Worm (Caenorhabditis elegans) whole organism, midembryonic: ENCODE measurements around the gene abch-1.

Experiments used
- T22C8.4 ChIP-seq: fragments of 200-800 bp; sonication (Bioruptor generic); IDR thresholded peaks from 2 replicates; pipeline ENCODE4 v1.3.6; 2022; ENCODE audit warnings: missing genetic modification characterization, missing compliant biosample characterization
- cog-1 ChIP-seq: sonication (generic microtip); optimal IDR thresholded peaks from 2 replicates; lab custom pipeline; 2016; ENCODE audit warnings: missing genetic modification characterization, missing compliant biosample characterization
- flt-1 ChIP-seq: fragments of 200-800 bp; sonication (Bioruptor generic); IDR thresholded peaks from 2 replicates; pipeline ENCODE4 v1.3.6; 2022; ENCODE audit warnings: missing genetic modification characterization, missing compliant biosample characterization
- klf-2 ChIP-seq: fragments of 200-800 bp; sonication (Bioruptor generic); conservative IDR thresholded peaks from 2 replicates; pipeline ENCODE4 v1.3.6; 2022; ENCODE audit warnings: missing genetic modification reagents, missing genetic modification characterization, missing compliant biosample characterization
- med-1 ChIP-seq: sonication (generic microtip); optimal IDR thresholded peaks from 2 replicates; lab custom pipeline; 2017; ENCODE audit warnings: missing genetic modification characterization, mild to moderate bottlenecking, missing compliant biosample characterization, antibody characterized with exemption, missing genetic modification reagents; ENCODE audit not compliant: insufficient read depth
- ref-1 ChIP-seq: fragments of 200-800 bp; sonication (Bioruptor generic); conservative IDR thresholded peaks from 2 replicates; pipeline ENCODE4 v1.3.6; 2022; ENCODE audit warnings: missing genetic modification reagents, missing genetic modification characterization, missing compliant biosample characterization
- tab-1 ChIP-seq: fragments of 200-800 bp; sonication (Bioruptor generic); IDR thresholded peaks from 2 replicates; pipeline ENCODE4 v1.3.6; 2022; ENCODE audit warnings: missing genetic modification characterization, missing compliant biosample characterization
- ztf-23 ChIP-seq: fragments of 200-800 bp; sonication (Bioruptor generic); IDR thresholded peaks from 2 replicates; pipeline ENCODE4 v1.3.6; 2022; ENCODE audit warnings: missing genetic modification reagents, missing genetic modification characterization, missing compliant biosample characterization
- ztf-29 ChIP-seq: fragments of 200-800 bp; sonication (Bioruptor generic); IDR thresholded peaks from 2 replicates; pipeline ENCODE4 v1.3.6; 2022; ENCODE audit warnings: missing genetic modification reagents, missing genetic modification characterization, missing compliant biosample characterization

Gene abch-1

ce11 chrII:6561300-6561699 lies 29.9 kb upstream of the abch-1 start, which contains the start of gene F18C5.10:
Gene F18C5.10, minus strand, starts transcription at chrII:6561444.
- TF ChIP-seq flt-1 (GFP tag; lab: Robert Waterston, UW), result no peak

DNA sequence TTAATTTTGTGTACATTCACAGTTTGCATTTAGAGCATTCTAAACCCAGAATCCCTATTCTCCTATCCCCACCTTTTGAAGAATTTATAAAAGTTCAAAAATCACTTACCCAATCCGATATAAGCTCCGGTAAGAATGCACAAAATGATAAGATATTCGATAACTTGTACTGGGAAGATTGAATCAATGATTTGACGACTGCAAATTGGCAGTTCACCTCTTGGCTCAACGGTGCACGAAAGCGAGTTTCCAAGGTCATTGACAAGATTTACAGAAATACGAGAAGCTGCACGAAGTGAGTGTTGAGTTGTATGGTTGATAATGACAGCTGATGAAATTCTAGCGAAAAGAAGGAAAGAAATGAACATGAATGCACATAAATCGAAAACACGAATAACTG lies 28.9 kb upstream of the abch-1 start:
- TF ChIP-seq ref-1 (GFP tag; lab: Robert Waterston, UW) (no peak), ztf-29 (no peak), cog-1 (tag; lab: Kevin White, UChicago) (no peak), T22C8.4 (no peak), flt-1 (GFP tag; lab: Robert Waterston, UW) (no peak), med-1 (GFP tag; lab: Kevin White, UChicago) (no peak), ztf-23 (GFP tag; lab: Robert Waterston, UW) (no peak)

DNA sequence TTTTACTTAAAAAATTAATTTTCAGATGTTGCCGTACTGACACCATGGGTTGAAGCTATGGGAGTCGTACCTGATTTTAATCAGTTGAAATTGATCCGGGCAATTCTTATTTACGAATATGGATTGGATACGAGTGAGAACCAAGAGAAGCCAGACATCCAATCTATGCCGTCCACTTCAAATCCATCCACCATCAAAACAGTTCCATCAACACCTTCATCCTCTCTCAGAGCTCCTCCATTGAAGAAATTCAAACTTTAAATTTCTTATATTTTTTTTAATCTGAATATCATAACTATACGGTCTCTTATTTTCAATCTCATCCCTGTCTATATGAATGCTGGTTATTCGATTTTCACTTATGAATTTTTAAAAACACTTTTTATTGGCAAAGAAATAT lies 27.5 kb upstream of the abch-1 start:
- TF ChIP-seq flt-1 (GFP tag; lab: Robert Waterston, UW) (no peak), ztf-29 (no peak), ztf-23 (GFP tag; lab: Robert Waterston, UW) (no peak), cog-1 (tag; lab: Kevin White, UChicago) (no peak), tab-1 (GFP tag; lab: Robert Waterston, UW) (no peak)

DNA sequence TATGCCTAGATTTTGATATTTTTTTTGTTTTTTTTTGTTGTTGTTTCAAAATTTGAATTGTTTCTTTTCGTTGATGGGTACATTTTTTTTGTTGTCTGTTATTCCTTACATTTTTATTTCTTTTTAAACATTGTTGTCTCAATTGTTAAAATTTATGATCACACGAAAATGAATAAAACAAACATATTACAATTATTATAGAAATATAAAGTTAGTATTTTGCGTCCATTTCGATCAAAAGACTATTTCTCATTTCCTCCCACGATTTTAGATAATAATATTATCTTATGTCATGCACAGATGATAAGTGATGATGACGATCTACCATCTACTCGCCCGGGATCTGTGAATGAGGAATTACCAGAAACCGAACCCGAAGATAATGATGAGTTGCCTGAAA lies 23.2 kb upstream of the abch-1 start, which contains the start of gene wrn-1:
wrn-1 (plus strand) TSS at position 301 of the 400 bp plus-strand sequence.
- TF ChIP-seq T22C8.4, result no peak
- TF ChIP-seq ztf-29, result no peak
- TF ChIP-seq ztf-23 (GFP tag; lab: Robert Waterston, UW), result no peak
- TF ChIP-seq tab-1 (GFP tag; lab: Robert Waterston, UW), result no peak
- TF ChIP-seq flt-1 (GFP tag; lab: Robert Waterston, UW), result no peak
- TF ChIP-seq med-1 (GFP tag; lab: Kevin White, UChicago), result no peak
- TF ChIP-seq cog-1 (tag; lab: Kevin White, UChicago), result no peak
- no peak for TF ChIP-seq klf-2 (GFP tag; lab: Robert Waterston, UW)
- no peak for TF ChIP-seq ref-1 (GFP tag; lab: Robert Waterston, UW)

DNA sequence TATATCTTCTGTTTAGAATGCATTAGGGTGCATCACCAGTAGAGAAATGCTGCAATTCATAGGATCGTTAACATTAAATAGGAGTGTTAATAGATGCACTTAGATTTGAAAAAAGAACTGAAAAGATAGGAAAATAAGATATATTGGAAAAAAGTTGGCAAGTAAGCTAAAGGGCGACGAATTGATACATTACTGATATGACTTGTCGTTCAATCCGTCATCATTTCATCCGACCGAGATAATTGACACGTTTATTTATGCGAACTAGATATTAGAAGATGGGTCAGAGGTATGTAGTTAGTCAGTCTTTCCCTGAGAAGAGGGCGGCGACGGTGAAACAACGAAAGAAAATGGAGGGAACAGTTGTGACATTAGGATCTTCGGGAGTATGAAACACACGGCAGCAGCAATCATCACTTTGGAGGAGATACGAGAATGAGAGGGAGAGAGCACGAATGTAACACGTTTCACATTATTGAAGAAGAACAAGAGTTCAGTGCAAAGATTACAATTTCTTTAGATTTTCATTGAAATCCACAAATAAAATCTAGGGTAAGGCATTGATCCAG lies 13.5 kb upstream of the abch-1 start, which contains the start of gene lron-15:
lron-15 (minus strand) TSS at position 51 of the 569 bp plus-strand sequence.
- TF ChIP-seq cog-1 (tag; lab: Kevin White, UChicago) (no peak), flt-1 (GFP tag; lab: Robert Waterston, UW) (no peak), ztf-29 (no peak), ztf-23 (GFP tag; lab: Robert Waterston, UW) (no peak), med-1 (GFP tag; lab: Kevin White, UChicago) (no peak), T22C8.4 (no peak), tab-1 (GFP tag; lab: Robert Waterston, UW) (no peak), klf-2 (GFP tag; lab: Robert Waterston, UW) (no peak), ref-1 (GFP tag; lab: Robert Waterston, UW) (no peak)

ce11 chrII:6535957-6536424 lies 4.6 kb upstream of the abch-1 start, which contains the start of gene utp-20:
Gene utp-20, plus strand, starts transcription at chrII:6536374.
- TF ChIP-seq ref-1 (GFP tag; lab: Robert Waterston, UW) (no peak), med-1 (GFP tag; lab: Kevin White, UChicago) (no peak), cog-1 (tag; lab: Kevin White, UChicago) (peak; percentile 14)

- TF ChIP-seq ref-1 (GFP tag; lab: Robert Waterston, UW), result no peak
- TF ChIP-seq flt-1 (GFP tag; lab: Robert Waterston, UW), result no peak
- no peak for TF ChIP-seq klf-2 (GFP tag; lab: Robert Waterston, UW)
- TF ChIP-seq tab-1 (GFP tag; lab: Robert Waterston, UW), result no peak
- TF ChIP-seq ztf-29, result no peak
- no peak for TF ChIP-seq med-1 (GFP tag; lab: Kevin White, UChicago)
- no peak for TF ChIP-seq cog-1 (tag; lab: Kevin White, UChicago)
- no peak for TF ChIP-seq T22C8.4
- TF ChIP-seq ztf-23 (GFP tag; lab: Robert Waterston, UW), result no peak
Observed at ce11 chrII:6531940-6532339, 513 bp upstream of the abch-1 start, which contains the start of gene abcx-1. Gene abcx-1, plus strand, starts transcription at chrII:6532163.

DNA sequence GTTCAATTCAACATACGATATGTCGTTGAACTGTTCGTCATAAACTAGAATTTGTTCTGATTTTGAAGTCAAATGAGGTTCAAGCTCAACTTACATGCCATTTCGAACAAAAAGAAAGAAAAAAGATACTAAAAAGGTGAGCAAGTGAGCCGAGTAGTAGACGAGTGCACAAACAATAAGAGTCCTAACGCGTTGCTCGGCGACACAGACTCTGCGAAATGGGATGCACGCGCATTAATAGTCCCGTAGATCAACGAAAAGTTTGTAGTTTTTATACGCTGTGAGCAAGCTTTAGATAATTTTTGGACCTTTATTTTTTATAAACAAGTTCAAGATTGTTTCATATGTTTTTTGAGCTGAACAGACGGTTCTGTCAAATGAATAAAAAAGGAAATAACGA lies 2.8 kb downstream of the abch-1 start, which contains the start of gene C56E6.4:
C56E6.4 (minus strand) TSS at position 101 of the 400 bp plus-strand sequence.
- TF ChIP-seq med-1 (GFP tag; lab: Kevin White, UChicago), result no peak
- TF ChIP-seq T22C8.4, result no peak
- no peak for TF ChIP-seq tab-1 (GFP tag; lab: Robert Waterston, UW)
- no peak for TF ChIP-seq ztf-29
- no peak for TF ChIP-seq flt-1 (GFP tag; lab: Robert Waterston, UW)
- TF ChIP-seq ref-1 (GFP tag; lab: Robert Waterston, UW), result no peak
- TF ChIP-seq cog-1 (tag; lab: Kevin White, UChicago), result no peak
- no peak for TF ChIP-seq ztf-23 (GFP tag; lab: Robert Waterston, UW)
- no peak for TF ChIP-seq klf-2 (GFP tag; lab: Robert Waterston, UW)

- TF ChIP-seq med-1 (GFP tag; lab: Kevin White, UChicago) (no peak), flt-1 (GFP tag; lab: Robert Waterston, UW) (no peak), ztf-23 (GFP tag; lab: Robert Waterston, UW) (no peak), cog-1 (tag; lab: Kevin White, UChicago) (no peak)
Observed at ce11 chrII:6526136-6526684, 5.2 kb downstream of the abch-1 start.
